Worm (Caenorhabditis elegans) whole organism, L4/young adult: Measurements from ENCODE around the gene ZK1055.7.

ENCODE experiments used
- W03F9.2 ChIP-seq: fragments of 150-350 bp; optimal IDR thresholded peaks from 2 replicates; lab custom pipeline; 2014; ENCODE audit warnings: missing biosample characterization, missing genetic modification characterization
- dao-5 ChIP-seq: sonication (generic microtip); optimal IDR thresholded peaks from 2 replicates; lab custom pipeline; 2016; ENCODE audit warnings: missing genotype, missing genetic modification characterization, moderate library complexity, missing compliant biosample characterization
- him-1 ChIP-seq: sonication (generic microtip); optimal IDR thresholded peaks from 2 replicates; lab custom pipeline; 2016; ENCODE audit warnings: missing genotype, missing genetic modification reagents, missing genetic modification characterization, missing compliant biosample characterization

The ZK1055.7 gene

DNA sequence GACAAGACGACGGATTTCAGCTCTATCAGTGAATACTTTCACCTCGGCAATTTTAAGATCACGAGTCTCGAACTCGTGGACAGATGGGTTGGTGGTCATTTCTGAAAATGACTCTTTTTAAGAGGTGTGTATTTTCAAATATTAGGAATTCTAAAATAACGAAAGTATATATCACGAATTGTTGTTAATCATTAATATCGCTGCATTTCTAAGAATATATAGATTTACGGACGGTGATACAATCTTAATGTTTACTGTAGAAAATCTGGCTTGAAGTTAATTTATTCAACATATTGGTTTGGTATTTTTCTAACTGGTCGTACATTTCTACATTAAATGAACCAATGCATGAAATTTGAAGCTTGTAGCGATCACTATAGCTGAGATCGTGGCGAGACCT, at the start of gene ZK1055.7:
Gene ZK1055.7, minus strand, starts transcription at position 101 of the 400 bp plus-strand sequence.
- no peak for TF ChIP-seq him-1 (tag; lab: Kevin White, UChicago)
- TF ChIP-seq W03F9.2 (tag; lab: Kevin White, UChicago), result no peak
- TF ChIP-seq dao-5 (tag; lab: Kevin White, UChicago), result no peak

- TF ChIP-seq W03F9.2 (tag; lab: Kevin White, UChicago) (no peak), him-1 (tag; lab: Kevin White, UChicago) (no peak), dao-5 (tag; lab: Kevin White, UChicago) (no peak)
Observed at ce11 chrV:6652051-6652450, 46.9 kb upstream of the ZK1055.7 start, which contains the start of gene T10H9.8. TSS of gene T10H9.8 (plus strand) at chrV:6652351.

ce11 chrV:6650508-6650907, 45.3 kb upstream of the ZK1055.7 start:
- TF ChIP-seq W03F9.2 (tag; lab: Kevin White, UChicago) (no peak), him-1 (tag; lab: Kevin White, UChicago) (no peak), dao-5 (tag; lab: Kevin White, UChicago) (no peak)

- TF ChIP-seq dao-5 (tag; lab: Kevin White, UChicago) (no peak), him-1 (tag; lab: Kevin White, UChicago) (no peak), W03F9.2 (tag; lab: Kevin White, UChicago) (no peak)
Observed at ce11 chrV:6649317-6649716, 44.1 kb upstream of the ZK1055.7 start, which contains the start of gene T10H9.1. TSS of gene T10H9.1 (plus strand) at chrV:6649617.

ce11 chrV:6645810-6646209, 40.6 kb upstream of the ZK1055.7 start:
- TF ChIP-seq him-1 (tag; lab: Kevin White, UChicago), result no peak
- no peak for TF ChIP-seq dao-5 (tag; lab: Kevin White, UChicago)
- TF ChIP-seq W03F9.2 (tag; lab: Kevin White, UChicago), result no peak

DNA sequence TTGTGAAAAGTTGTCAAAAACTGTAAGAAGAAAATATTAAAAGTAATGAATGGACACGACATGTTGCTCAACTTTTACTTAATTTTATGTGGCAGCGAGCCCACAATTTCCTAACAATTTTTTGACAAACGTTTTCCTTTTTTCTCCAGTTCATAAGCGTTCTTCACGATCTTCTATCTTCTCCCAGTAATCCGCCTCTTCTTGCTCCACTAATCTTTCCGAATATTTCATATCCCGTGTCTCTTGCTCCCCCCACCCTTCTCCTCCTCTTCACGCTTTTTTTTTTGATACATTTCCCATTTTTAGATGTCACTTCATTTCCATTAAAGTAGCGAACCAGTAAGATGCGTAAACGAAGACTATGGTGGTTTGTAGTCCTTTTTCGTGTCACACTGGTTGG, 27.8 kb upstream of the ZK1055.7 start, which contains the start of gene scd-2:
Gene scd-2, plus strand, starts transcription at position 301 of the 400 bp plus-strand sequence.
- TF ChIP-seq him-1 (tag; lab: Kevin White, UChicago), result no peak

DNA sequence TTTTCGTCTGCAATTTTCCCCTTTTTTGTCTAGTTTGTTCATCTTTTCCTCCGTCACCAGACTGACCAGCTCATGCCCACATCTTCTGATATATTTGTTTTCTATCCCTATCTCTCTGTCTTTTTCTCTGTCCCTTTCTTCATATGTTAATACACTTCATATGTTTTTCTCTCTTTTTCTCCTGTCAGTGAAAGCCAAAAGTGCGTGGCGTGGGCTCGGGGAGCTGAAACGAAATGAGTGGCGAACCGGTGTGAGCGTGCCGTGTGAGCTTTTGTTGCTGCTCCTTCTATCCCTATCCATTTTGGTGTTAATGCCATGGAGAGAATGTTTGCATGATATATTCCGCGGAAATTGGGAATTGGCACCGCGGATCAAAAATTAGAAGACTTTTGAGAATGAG, 26.7 kb upstream of the ZK1055.7 start:
- TF ChIP-seq him-1 (tag; lab: Kevin White, UChicago), result no peak
- no peak for TF ChIP-seq W03F9.2 (tag; lab: Kevin White, UChicago)
- no peak for TF ChIP-seq dao-5 (tag; lab: Kevin White, UChicago)

ce11 chrV:6630769-6631168, 25.6 kb upstream of the ZK1055.7 start:
- TF ChIP-seq W03F9.2 (tag; lab: Kevin White, UChicago) (no peak), dao-5 (tag; lab: Kevin White, UChicago) (no peak), him-1 (tag; lab: Kevin White, UChicago) (no peak)

DNA sequence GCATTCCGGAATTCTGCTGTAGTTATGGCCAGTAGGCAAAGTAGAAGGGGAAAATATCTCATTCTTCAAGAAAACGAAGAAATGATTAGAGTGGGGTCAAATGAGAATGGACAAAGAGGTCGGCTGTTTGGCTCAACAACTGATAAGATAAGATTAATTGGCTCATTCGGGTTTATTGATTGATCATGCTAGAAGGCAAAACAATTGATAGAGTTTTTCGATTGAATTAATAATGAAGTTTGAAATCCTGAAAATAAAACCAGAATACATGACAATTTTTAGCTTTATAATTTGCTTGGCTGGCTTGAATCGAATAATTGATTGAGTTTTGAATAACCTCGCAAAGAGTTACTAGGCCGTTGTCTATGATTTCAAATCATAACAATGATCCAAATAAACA, 21.1 kb upstream of the ZK1055.7 start, which contains the start of gene ppt-1:
Gene ppt-1, minus strand, starts transcription at position 101 of the 400 bp plus-strand sequence.
- TF ChIP-seq W03F9.2 (tag; lab: Kevin White, UChicago) (no peak), dao-5 (tag; lab: Kevin White, UChicago) (no peak), him-1 (tag; lab: Kevin White, UChicago) (no peak)

- TF ChIP-seq W03F9.2 (tag; lab: Kevin White, UChicago) (no peak), dao-5 (tag; lab: Kevin White, UChicago) (no peak), him-1 (tag; lab: Kevin White, UChicago) (no peak)
Observed at ce11 chrV:6621894-6622293, 16.7 kb upstream of the ZK1055.7 start, which contains the start of gene nhr-37. TSS of gene nhr-37 (plus strand) at chrV:6622194.

DNA sequence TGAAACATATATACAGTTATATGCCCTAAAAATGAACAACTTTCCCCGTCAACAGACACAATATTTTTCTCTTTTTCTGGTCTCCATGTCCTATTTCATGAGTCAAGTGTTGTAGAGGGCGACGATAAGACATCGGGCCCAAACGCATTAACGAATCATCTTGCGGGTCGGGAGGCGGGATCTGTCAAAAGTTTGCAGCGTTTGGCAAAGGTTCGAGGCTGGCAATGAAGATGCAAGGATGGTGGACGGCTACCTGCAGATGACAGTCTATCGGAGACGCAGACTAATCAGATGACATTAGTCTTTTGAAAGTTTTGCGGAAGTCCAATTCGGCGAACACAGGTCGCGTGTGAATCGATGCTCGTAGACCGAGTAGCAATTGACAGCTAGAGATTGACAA, 15.6 kb upstream of the ZK1055.7 start:
- TF ChIP-seq dao-5 (tag; lab: Kevin White, UChicago), result no peak
- no peak for TF ChIP-seq W03F9.2 (tag; lab: Kevin White, UChicago)
- no peak for TF ChIP-seq him-1 (tag; lab: Kevin White, UChicago)

DNA sequence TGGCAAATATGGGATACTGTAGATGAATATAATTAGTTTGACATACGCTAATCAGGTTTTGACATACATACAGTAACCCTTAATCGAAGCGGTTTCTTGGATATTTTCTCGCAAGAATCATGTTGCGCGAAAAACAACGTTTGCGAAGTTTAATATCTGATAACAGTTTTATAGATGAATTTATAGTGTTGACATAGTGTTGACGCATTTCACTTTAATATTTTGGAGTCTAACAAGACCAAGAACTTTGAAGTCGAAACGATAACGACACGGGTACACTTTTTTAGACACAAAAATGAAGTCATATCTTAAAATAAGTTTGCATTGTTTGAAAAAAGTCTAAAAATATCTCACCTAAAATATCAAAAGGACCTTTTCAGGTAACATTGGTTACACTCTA, 11.1 kb upstream of the ZK1055.7 start:
- TF ChIP-seq W03F9.2 (tag; lab: Kevin White, UChicago) (no peak), dao-5 (tag; lab: Kevin White, UChicago) (no peak), him-1 (tag; lab: Kevin White, UChicago) (no peak)

DNA sequence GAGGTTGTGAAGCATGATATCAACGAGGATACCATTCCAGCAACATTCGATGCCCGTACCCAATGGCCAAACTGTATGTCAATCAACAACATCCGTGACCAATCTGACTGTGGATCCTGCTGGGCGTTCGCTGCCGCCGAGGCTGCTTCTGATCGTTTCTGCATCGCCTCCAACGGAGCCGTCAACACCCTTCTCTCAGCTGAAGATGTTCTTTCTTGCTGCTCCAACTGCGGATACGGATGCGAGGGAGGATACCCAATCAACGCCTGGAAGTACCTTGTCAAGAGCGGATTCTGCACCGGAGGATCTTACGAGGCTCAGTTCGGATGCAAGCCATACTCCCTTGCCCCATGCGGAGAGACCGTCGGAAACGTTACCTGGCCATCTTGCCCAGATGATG, 9.8 kb upstream of the ZK1055.7 start:
- no peak for TF ChIP-seq W03F9.2 (tag; lab: Kevin White, UChicago)
- TF ChIP-seq him-1 (tag; lab: Kevin White, UChicago), result no peak
- no peak for TF ChIP-seq dao-5 (tag; lab: Kevin White, UChicago)

- TF ChIP-seq W03F9.2 (tag; lab: Kevin White, UChicago) (no peak), him-1 (tag; lab: Kevin White, UChicago) (no peak), dao-5 (tag; lab: Kevin White, UChicago) (no peak)
Observed at ce11 chrV:6614152-6614734, 9.1 kb upstream of the ZK1055.7 start, which contains the start of gene cpr-4. TSS of gene cpr-4 (plus strand) at chrV:6614674.
